Worm (Caenorhabditis elegans) whole organism, L4 larva: Measurements from ENCODE around the gene R02F11.11.

ENCODE experiments used
- F10B5.3 ChIP-seq: sonication (generic microtip); optimal IDR thresholded peaks from 2 replicates; lab custom pipeline; 2016; ENCODE audit warnings: mild to moderate bottlenecking, missing genetic modification characterization, missing compliant biosample characterization
- F26F4.8 ChIP-seq: fragments of 200-800 bp; sonication (Bioruptor generic); conservative IDR thresholded peaks from 2 replicates; pipeline ENCODE4 v1.3.6; 2022; ENCODE audit warnings: missing genetic modification characterization, missing compliant biosample characterization
- F44E2.7 ChIP-seq: fragments of 200-800 bp; sonication (Bioruptor generic); IDR thresholded peaks from 2 replicates; pipeline ENCODE4 v2.1.2; 2022; ENCODE audit warnings: missing genetic modification characterization, missing compliant biosample characterization
- F49E8.2 ChIP-seq: sonication (generic microtip); optimal IDR thresholded peaks from 2 replicates; lab custom pipeline; 2016; ENCODE audit warnings: missing compliant biosample characterization, mild to moderate bottlenecking, missing genetic modification characterization, borderline replicate concordance
- R02D3.7 ChIP-seq: fragments of 150-350 bp; sonication (generic microtip); optimal IDR thresholded peaks from 3 replicates; lab custom pipeline; 2014; ENCODE audit warnings: missing biosample characterization, missing genetic modification characterization
- T20F7.1 ChIP-seq: fragments of 200-800 bp; sonication (Bioruptor generic); optimal IDR thresholded peaks from 2 replicates; lab custom pipeline; 2018; ENCODE audit warnings: mild to moderate bottlenecking, missing genetic modification characterization, missing compliant biosample characterization
- T26A8.4 ChIP-seq: fragments of 200-800 bp; sonication (Bioruptor generic); IDR thresholded peaks from 2 replicates; pipeline ENCODE4 v1.3.6; 2022; ENCODE audit warnings: missing genetic modification characterization, missing compliant biosample characterization
- Y105C5A.15 ChIP-seq: fragments of 200-800 bp; sonication (Bioruptor generic); IDR thresholded peaks from 2 replicates; pipeline ENCODE4 v1.3.6; 2022; ENCODE audit warnings: missing genetic modification characterization, missing compliant biosample characterization
- Y5F2A.4 ChIP-seq: fragments of 200-800 bp; sonication (Bioruptor generic); optimal IDR thresholded peaks from 2 replicates; lab custom pipeline; 2018; ENCODE audit warnings: mild to moderate bottlenecking, missing genetic modification characterization, missing compliant biosample characterization
- ZK546.5 ChIP-seq, 2 experiments: sonication (generic microtip); optimal IDR thresholded peaks; 2 replicates each; lab custom pipeline; 2017; ENCODE audit warnings: missing biosample characterization in 2 of 2, missing genetic modification characterization in 2 of 2
- aly-2 ChIP-seq: sonication (generic microtip); optimal IDR thresholded peaks from 2 replicates; lab custom pipeline; 2018; ENCODE audit warnings: missing biosample characterization, missing genetic modification characterization
- ama-1 ChIP-seq: fragments of 150-350 bp; optimal IDR thresholded peaks from 2 replicates; lab custom pipeline; 2014; ENCODE audit warnings: inconsistent platforms, mixed read lengths
- arid-1 ChIP-seq: fragments of 200-800 bp; sonication (Bioruptor generic); conservative IDR thresholded peaks from 2 replicates; pipeline ENCODE4 v1.3.6; 2022; ENCODE audit warnings: missing genetic modification reagents, missing genetic modification characterization, missing compliant biosample characterization
- ceh-28 ChIP-seq: fragments of 150-350 bp; optimal IDR thresholded peaks from 2 replicates; lab custom pipeline; 2014; ENCODE audit warnings: missing biosample characterization, missing genetic modification reagents, missing genetic modification characterization
- ceh-44 ChIP-seq: fragments of 200-800 bp; sonication (Bioruptor generic); IDR thresholded peaks from 2 replicates; pipeline ENCODE4 v1.3.6; 2022; ENCODE audit warnings: missing genetic modification reagents, missing genetic modification characterization, missing compliant biosample characterization
- ceh-62 ChIP-seq: sonication (generic microtip); optimal IDR thresholded peaks from 2 replicates; lab custom pipeline; 2017; ENCODE audit warnings: missing biosample characterization, missing genetic modification characterization
- ces-1 ChIP-seq: fragments of 150-350 bp; sonication (generic microtip); optimal IDR thresholded peaks from 4 replicates; lab custom pipeline; 2014; ENCODE audit warnings: missing biosample characterization, missing genetic modification reagents, missing genetic modification characterization
- cey-2 ChIP-seq: sonication (generic microtip); optimal IDR thresholded peaks from 3 replicates; lab custom pipeline; 2017; ENCODE audit warnings: missing genetic modification characterization, mild to moderate bottlenecking, missing compliant biosample characterization, antibody characterized with exemption, borderline replicate concordance; ENCODE audit not compliant: insufficient read depth
- daf-12 ChIP-seq: fragments of 150-350 bp; optimal IDR thresholded peaks from 2 replicates; lab custom pipeline; 2014; ENCODE audit warnings: missing biosample characterization, missing genetic modification reagents, missing genetic modification characterization
- dpl-1 ChIP-seq: fragments of 150-350 bp; optimal IDR thresholded peaks from 2 replicates; lab custom pipeline; 2014; ENCODE audit warnings: missing biosample characterization, missing genetic modification reagents, missing genetic modification characterization
- duxl-1 ChIP-seq: sonication (generic microtip); optimal IDR thresholded peaks from 2 replicates; lab custom pipeline; 2016; ENCODE audit warnings: mild to moderate bottlenecking, missing genetic modification characterization, moderate library complexity, missing compliant biosample characterization; ENCODE audit not compliant: poor library complexity
- egl-27 ChIP-seq: sonication (generic microtip); optimal IDR thresholded peaks from 3 replicates; lab custom pipeline; 2017; ENCODE audit warnings: missing biosample characterization, missing genetic modification reagents, missing genetic modification characterization
- fos-1 ChIP-seq: fragments of 150-350 bp; optimal IDR thresholded peaks from 2 replicates; lab custom pipeline; 2014; ENCODE audit warnings: missing biosample characterization, missing genetic modification characterization
- hlh-11 ChIP-seq: fragments of 200-800 bp; sonication (Bioruptor generic); optimal IDR thresholded peaks from 2 replicates; lab custom pipeline; 2018; ENCODE audit warnings: mild to moderate bottlenecking, missing genetic modification characterization, missing compliant biosample characterization
- hmg-1.1 ChIP-seq: fragments of 200-800 bp; sonication (Bioruptor generic); IDR thresholded peaks from 2 replicates; pipeline ENCODE4 v1.3.6; 2022; ENCODE audit warnings: missing genetic modification reagents, missing genetic modification characterization, missing compliant biosample characterization
- lim-7 ChIP-seq: fragments of 200-800 bp; sonication (Bioruptor generic); IDR thresholded peaks from 2 replicates; pipeline ENCODE4 v1.3.6; 2022; ENCODE audit warnings: missing genetic modification characterization, missing compliant biosample characterization
- lin-1 ChIP-seq: fragments of 200-800 bp; sonication (Bioruptor generic); IDR thresholded peaks from 2 replicates; pipeline ENCODE4 v1.3.6; 2022; ENCODE audit warnings: missing genetic modification reagents, missing genetic modification characterization, missing compliant biosample characterization
- lin-15B ChIP-seq: fragments of 150-350 bp; sonication (generic microtip); optimal IDR thresholded peaks from 3 replicates; lab custom pipeline; 2014; ENCODE audit warnings: missing biosample characterization, missing genetic modification characterization
- lin-38 ChIP-seq: fragments of 200-800 bp; sonication (Bioruptor generic); IDR thresholded peaks from 2 replicates; pipeline ENCODE4 v1.3.6; 2022; ENCODE audit warnings: missing genetic modification reagents, missing genetic modification characterization, missing compliant biosample characterization
- lir-3 ChIP-seq: sonication (generic microtip); optimal IDR thresholded peaks from 2 replicates; lab custom pipeline; 2016; ENCODE audit warnings: mild to moderate bottlenecking, missing genetic modification characterization, missing compliant biosample characterization
- lsy-2 ChIP-seq, 2 experiments: fragments of 150-350 bp in 1 of 2; sonication (generic microtip) in 1 of 2; optimal IDR thresholded peaks; 2 replicates each; lab custom pipeline; 2014 to 2017; ENCODE audit warnings: missing biosample characterization in 2 of 2, missing genetic modification characterization in 2 of 2
- madf-5 ChIP-seq, 2 experiments: fragments of 200-800 bp; sonication (Bioruptor generic); IDR thresholded peaks; 2 replicates each; pipeline ENCODE4 v1.3.6; 2022; ENCODE audit warnings: missing compliant biosample characterization in 2 of 2, missing genetic modification characterization in 2 of 2
- mdl-1 ChIP-seq, 2 experiments: fragments of 150-350 bp in 1 of 2; sonication (generic microtip) in 1 of 2; optimal IDR thresholded peaks; 2 replicates each; lab custom pipeline; 2014 to 2017; ENCODE audit warnings: missing biosample characterization in 2 of 2, missing genetic modification characterization in 2 of 2
- mdt-29 ChIP-seq: fragments of 200-800 bp; sonication (Bioruptor generic); IDR thresholded peaks from 2 replicates; pipeline ENCODE4 v1.3.6; 2022; ENCODE audit warnings: missing genetic modification reagents, missing genetic modification characterization, missing compliant biosample characterization
- mxl-2 ChIP-seq: fragments of 200-800 bp; sonication (Bioruptor generic); conservative IDR thresholded peaks from 2 replicates; pipeline ENCODE4 v1.3.6; 2022; ENCODE audit warnings: missing genetic modification reagents, missing genetic modification characterization, missing compliant biosample characterization
- mxl-3 ChIP-seq: fragments of 200-800 bp; sonication (Bioruptor generic); optimal IDR thresholded peaks from 2 replicates; lab custom pipeline; 2018; ENCODE audit warnings: mild to moderate bottlenecking, missing genetic modification characterization, missing compliant biosample characterization
- nhr-111 ChIP-seq: fragments of 200-800 bp; sonication (Bioruptor generic); optimal IDR thresholded peaks from 2 replicates; lab custom pipeline; 2018; ENCODE audit warnings: mild to moderate bottlenecking, missing genetic modification characterization, missing compliant biosample characterization
- nhr-25 ChIP-seq: sonication (generic microtip); optimal IDR thresholded peaks from 2 replicates; lab custom pipeline; 2017; ENCODE audit warnings: missing genetic modification characterization, mild to moderate bottlenecking, missing compliant biosample characterization, antibody characterized with exemption, moderate library complexity, borderline replicate concordance; ENCODE audit not compliant: insufficient read depth
- nhr-28 ChIP-seq: fragments of 150-350 bp; optimal IDR thresholded peaks from 2 replicates; lab custom pipeline; 2014; ENCODE audit warnings: missing biosample characterization, missing genetic modification characterization
- nhr-41 ChIP-seq: fragments of 200-800 bp; sonication (Bioruptor generic); IDR thresholded peaks from 2 replicates; pipeline ENCODE4 v1.3.6; 2022; ENCODE audit warnings: missing genetic modification reagents, missing genetic modification characterization, missing compliant biosample characterization
- pqm-1 ChIP-seq: sonication (generic microtip); optimal IDR thresholded peaks from 2 replicates; lab custom pipeline; 2017; ENCODE audit warnings: missing biosample characterization, missing genetic modification characterization
- snpc-1.2 ChIP-seq: fragments of 200-800 bp; sonication (Bioruptor generic); IDR thresholded peaks from 2 replicates; pipeline ENCODE4 v1.3.6; 2022; ENCODE audit warnings: missing genetic modification reagents, missing genetic modification characterization, missing compliant biosample characterization
- spr-3 ChIP-seq: fragments of 200-800 bp; sonication (Bioruptor generic); optimal IDR thresholded peaks from 2 replicates; lab custom pipeline; 2018; ENCODE audit warnings: mild to moderate bottlenecking, missing genetic modification characterization, missing compliant biosample characterization
- tag-97 ChIP-seq: fragments of 200-800 bp; sonication (Bioruptor generic); IDR thresholded peaks from 2 replicates; pipeline ENCODE4 v1.3.6; 2022; ENCODE audit warnings: missing genetic modification characterization, missing compliant biosample characterization
- unc-130 ChIP-seq: sonication (generic microtip); optimal IDR thresholded peaks from 2 replicates; lab custom pipeline; 2016; ENCODE audit warnings: missing genetic modification reagents, missing genetic modification characterization, missing compliant biosample characterization
- vab-7 ChIP-seq: fragments of 200-800 bp; sonication (Bioruptor generic); IDR thresholded peaks from 2 replicates; pipeline ENCODE4 v1.3.6; 2022; ENCODE audit warnings: missing genetic modification reagents, missing genetic modification characterization, missing compliant biosample characterization
- zag-1 ChIP-seq: fragments of 150-350 bp; optimal IDR thresholded peaks from 2 replicates; lab custom pipeline; 2014; ENCODE audit warnings: missing biosample characterization, missing genetic modification characterization
- zfp-2 ChIP-seq: sonication (generic microtip); optimal IDR thresholded peaks from 2 replicates; lab custom pipeline; 2016; ENCODE audit warnings: mild to moderate bottlenecking, missing genetic modification characterization, missing compliant biosample characterization
- zip-2 ChIP-seq: fragments of 150-350 bp; optimal IDR thresholded peaks from 2 replicates; lab custom pipeline; 2014; ENCODE audit warnings: missing biosample characterization, missing genetic modification characterization
- ztf-11 ChIP-seq: fragments of 150-350 bp; optimal IDR thresholded peaks from 2 replicates; lab custom pipeline; 2014; ENCODE audit warnings: missing biosample characterization, missing genetic modification characterization

Gene R02F11.11

DNA sequence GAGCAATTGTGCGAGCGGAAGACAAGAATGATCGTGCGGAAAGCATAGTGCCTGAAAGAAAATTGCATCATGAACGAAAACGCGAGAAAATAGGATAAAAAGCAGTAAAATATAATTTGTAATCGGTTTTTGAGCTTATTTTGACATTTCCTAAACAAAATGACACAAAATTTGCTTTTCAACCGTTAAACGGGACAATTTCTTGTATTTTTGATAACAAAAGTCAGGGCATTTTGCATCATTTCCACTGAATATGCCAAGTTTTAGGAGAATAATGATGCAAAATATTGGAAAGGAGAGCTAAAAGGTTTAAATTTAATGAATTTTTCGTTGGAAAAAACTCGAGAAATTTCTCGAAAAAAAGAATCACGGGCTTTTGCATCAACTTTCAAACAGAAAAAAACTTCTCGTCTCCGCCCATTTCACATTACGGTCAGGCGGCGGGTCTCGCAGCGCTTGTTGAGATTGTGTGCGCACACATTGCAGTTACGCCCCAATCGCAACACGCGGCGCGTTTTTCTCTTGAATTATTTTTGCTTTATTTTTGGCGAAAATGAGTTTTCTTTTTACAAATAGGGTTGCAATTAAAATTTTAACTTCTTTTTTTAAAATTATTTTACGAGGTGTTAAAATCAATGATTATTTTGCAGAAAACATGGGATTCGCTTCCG is 35.2 kb downstream of the R02F11.11 start, which contains the start of the genes hsp-6 and C37H5.5 (continued):
- no peak for TF ChIP-seq tag-97 (GFP tag; lab: Robert Waterston, UW)
- TF ChIP-seq zip-2 (tag; lab: Kevin White, UChicago): no peak
- 0 out of 2 replicates have a peak, but pooled peaks have one; percentile 36 for TF ChIP-seq vab-7
- TF ChIP-seq T26A8.4: peak; percentile 68
- TF ChIP-seq F49E8.2: peak; percentile 36
- no peak for TF ChIP-seq lin-1 (GFP tag; lab: Robert Waterston, UW)
- TF ChIP-seq Y5F2A.4: no peak
- TF ChIP-seq ceh-62: no peak
- peak; percentile 23; the same call in 1 of the 2 replicates for TF ChIP-seq ceh-44 (GFP tag; lab: Robert Waterston, UW)
- no peak for TF ChIP-seq zfp-2 (tag; lab: Kevin White, UChicago)
- TF ChIP-seq F44E2.7 (GFP tag; lab: Robert Waterston, UW): no peak
- TF ChIP-seq dpl-1 (GFP tag; lab: Kevin White, UChicago): peak; percentile 69
- no peak for TF ChIP-seq ztf-11 (tag; lab: Kevin White, UChicago)
- TF ChIP-seq nhr-111: no peak
- peak in 1 of 2 experiments; percentile 78 for TF ChIP-seq mdl-1 (tag; optimal IDR thresholded peaks at IDR 0.05; lab: Kevin White, UChicago)
- TF ChIP-seq lsy-2 (tag; optimal IDR thresholded peaks at IDR 0.05; lab: Kevin White, UChicago): peak; percentile 54 to 93
- TF ChIP-seq spr-3 (GFP tag; lab: Kevin White, UChicago): peak; percentile 7
- TF ChIP-seq zag-1 (tag; lab: Kevin White, UChicago): no peak
- no peak for TF ChIP-seq R02D3.7 (tag; lab: Kevin White, UChicago)
- TF ChIP-seq aly-2 (tag; lab: Kevin White, UChicago): no peak
- no peak for TF ChIP-seq fos-1 (tag; lab: Kevin White, UChicago)
- peak; percentile 59; the same call in 1 of the 2 replicates for TF ChIP-seq arid-1 (GFP tag; lab: Robert Waterston, UW)
- no peak for TF ChIP-seq ces-1 (GFP tag; lab: Kevin White, UChicago)
- no peak for TF ChIP-seq nhr-41 (GFP tag; lab: Robert Waterston, UW)
- no peak for TF ChIP-seq daf-12 (tag; lab: Kevin White, UChicago)
- TF ChIP-seq lir-3 (tag; lab: Kevin White, UChicago): no peak
- TF ChIP-seq madf-5 (GFP tag; IDR thresholded peaks at IDR 0.05; lab: Robert Waterston, UW): no peak
- no peak for TF ChIP-seq F10B5.3 (tag; lab: Kevin White, UChicago)
- TF ChIP-seq lin-15B: no peak
- TF ChIP-seq Y105C5A.15 (GFP tag; lab: Robert Waterston, UW): 0 out of 2 replicates have a peak, but pooled peaks have one; percentile 64
- peak; percentile 87 for TF ChIP-seq hlh-11 (tag; lab: Kevin White, UChicago)
- peak; percentile 91 for TF ChIP-seq mdt-29 (GFP tag; lab: Robert Waterston, UW)
- TF ChIP-seq T20F7.1: no peak
- no peak for TF ChIP-seq ceh-28
- TF ChIP-seq egl-27 (tag; lab: Kevin White, UChicago): no peak
- TF ChIP-seq ama-1 (lab: Kevin White, UChicago): peak; percentile 26
- TF ChIP-seq pqm-1 (tag; lab: Kevin White, UChicago): no peak
- peak; percentile 79 for TF ChIP-seq lin-38
- no peak for TF ChIP-seq snpc-1.2 (GFP tag; lab: Robert Waterston, UW)
- TF ChIP-seq ZK546.5 (tag; optimal IDR thresholded peaks at IDR 0.05; lab: Kevin White, UChicago): no peak
- TF ChIP-seq lim-7 (GFP tag; lab: Robert Waterston, UW): no peak
- TF ChIP-seq mxl-2: no peak
- TF ChIP-seq nhr-25 (tag; lab: Kevin White, UChicago): no peak
- no peak for TF ChIP-seq F26F4.8 (GFP tag; lab: Robert Waterston, UW)
- TF ChIP-seq hmg-1.1: peak; percentile 76
- TF ChIP-seq duxl-1: peak; percentile 40
- peak; percentile 78 for TF ChIP-seq nhr-28 (tag; lab: Kevin White, UChicago)
- TF ChIP-seq mxl-3 (GFP tag; lab: Kevin White, UChicago): peak; percentile 24
- no peak for TF ChIP-seq cey-2 (tag; lab: Kevin White, UChicago)
- TF ChIP-seq unc-130: peak; percentile 73
